Worm (Caenorhabditis elegans): ENCODE measurements around the gene Y57G11C.1147.
A peak's percentile ranks its signal among the peaks of the same experiment; 100 is the strongest.

Gene Y57G11C.1147

DNA sequence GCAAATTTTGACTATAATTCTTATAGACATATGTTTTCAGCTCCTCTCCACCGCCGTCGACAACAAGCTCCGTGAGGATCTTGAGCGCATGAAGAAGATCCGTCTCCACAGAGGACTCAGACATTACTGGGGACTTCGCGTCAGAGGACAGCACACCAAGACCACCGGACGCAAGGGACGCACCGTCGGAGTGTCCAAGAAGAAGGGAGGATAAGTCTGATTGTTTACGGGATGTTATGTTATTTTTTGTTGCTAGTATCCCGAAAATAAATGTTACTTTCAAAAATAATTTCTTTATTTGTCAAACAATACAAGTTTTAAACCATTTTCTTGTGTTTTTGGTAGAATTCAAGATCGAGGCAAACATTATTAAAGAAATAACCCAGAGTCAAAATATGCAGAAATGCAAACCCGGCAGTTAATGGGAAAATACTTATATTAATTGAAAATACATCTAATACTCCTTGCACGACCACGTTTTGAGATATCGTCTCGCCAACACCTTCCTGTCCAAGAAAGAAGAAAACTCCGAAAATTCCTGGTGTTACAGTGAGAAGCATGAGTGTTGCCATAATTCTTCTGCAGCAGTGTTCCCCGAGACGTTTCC, 28.9 kb upstream of the Y57G11C.1147 start:
- no peak for TF ChIP-seq ceh-30 (tag; optimal IDR thresholded peaks at IDR 0.05)
- TF ChIP-seq hlh-6 (tag; optimal IDR thresholded peaks at IDR 0.05) = no peak
- TF ChIP-seq elt-2 (tag; optimal IDR thresholded peaks at IDR 0.05) = no peak
- no peak for TF ChIP-seq K02D7.2 (tag; optimal IDR thresholded peaks at IDR 0.05)
- TF ChIP-seq nhr-11 (tag; optimal IDR thresholded peaks at IDR 0.05) = no peak
- TF ChIP-seq ttx-3 (tag; optimal IDR thresholded peaks at IDR 0.05) = no peak
- TF ChIP-seq ceh-9 (tag; optimal IDR thresholded peaks at IDR 0.05) = no peak
- no peak for TF ChIP-seq ref-2 (tag; optimal IDR thresholded peaks at IDR 0.05)
- no peak for TF ChIP-seq ceh-6 (GFP tag; optimal IDR thresholded peaks at IDR 0.05)
- no peak for TF ChIP-seq C38D4.7 (GFP tag; optimal IDR thresholded peaks at IDR 0.05)
- no peak for TF ChIP-seq ceh-48 (tag; optimal IDR thresholded peaks at IDR 0.05)
- TF ChIP-seq sdc-2 (tag; optimal IDR thresholded peaks at IDR 0.05) = no peak
- no peak for TF ChIP-seq ceh-18 (tag; optimal IDR thresholded peaks at IDR 0.05)
- no peak for TF ChIP-seq pqm-1 (tag; optimal IDR thresholded peaks at IDR 0.05)

DNA sequence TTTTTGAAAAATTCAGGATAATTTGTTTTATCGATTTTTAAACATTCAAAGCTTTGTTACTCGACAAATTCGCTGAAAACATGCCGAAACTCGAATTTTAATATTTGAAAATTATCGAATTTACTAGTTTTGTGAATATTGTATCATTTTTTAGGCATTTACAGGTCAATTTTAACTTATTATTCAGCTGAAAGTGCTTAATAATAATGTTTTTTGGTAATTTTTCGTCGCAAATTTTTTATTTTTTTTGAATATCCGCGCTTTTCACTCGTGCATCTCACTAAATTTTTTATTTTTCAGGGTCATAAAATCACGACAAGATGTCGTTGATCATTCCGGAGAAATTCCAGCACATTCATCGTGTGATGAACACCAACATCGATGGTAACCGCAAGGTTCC, 28.1 kb upstream of the Y57G11C.1147 start, which contains the start of gene rps-18:
TSS of gene rps-18 (plus strand) at position 301 of the 400 bp plus-strand sequence.
- no peak for TF ChIP-seq F13H6.1 (tag; optimal IDR thresholded peaks at IDR 0.05)
- TF ChIP-seq ama-1 (optimal IDR thresholded peaks at IDR 0.05) = no peak
- no peak for TF ChIP-seq unc-86 (tag; optimal IDR thresholded peaks at IDR 0.05)
- no peak for TF ChIP-seq hlh-6 (tag; optimal IDR thresholded peaks at IDR 0.05)
- no peak for TF ChIP-seq T23F11.4 (GFP tag; optimal IDR thresholded peaks at IDR 0.05)

DNA sequence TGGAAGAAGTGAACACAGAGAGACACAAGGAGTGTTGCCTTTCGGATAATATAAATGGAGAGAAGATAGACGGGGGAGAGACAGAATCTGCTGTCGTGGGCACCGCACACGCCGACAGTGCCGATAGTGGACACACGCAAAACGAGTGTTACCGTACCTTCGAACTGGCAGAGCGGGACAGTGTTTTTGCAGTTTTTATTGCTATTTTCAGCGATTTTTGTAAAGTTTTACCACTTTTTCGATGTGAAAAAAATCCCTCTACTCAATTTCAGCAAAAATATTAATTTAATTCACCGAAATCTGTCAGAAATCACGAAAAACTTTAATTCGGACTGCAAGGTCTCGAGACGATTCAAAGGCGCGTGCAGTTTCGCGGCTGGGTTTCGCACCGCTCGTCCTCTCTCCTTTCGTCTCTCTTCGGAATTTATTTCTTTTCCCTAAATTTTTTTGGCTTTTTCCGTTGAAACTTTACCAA, 27.6 kb upstream of the Y57G11C.1147 start, which contains the start of gene sec-61.A:
TSS of gene sec-61.A (minus strand) at position 387 of the 475 bp plus-strand sequence.
- TF ChIP-seq ceh-31 (tag; optimal IDR thresholded peaks at IDR 0.05) (peak; percentile 66), ceh-34 (tag; optimal IDR thresholded peaks at IDR 0.05) (peak; percentile 63), unc-3 (GFP tag; conservative IDR thresholded peaks at IDR 0.05) (no peak), unc-3 (tag; optimal IDR thresholded peaks at IDR 0.05) (peak; percentile 15), ref-2 (tag; optimal IDR thresholded peaks at IDR 0.05) (peak; percentile 87), T23F11.4 (GFP tag; optimal IDR thresholded peaks at IDR 0.05) (no peak), ets-4 (tag; optimal IDR thresholded peaks at IDR 0.05) (peak; percentile 7), K09A11.1 (tag; optimal IDR thresholded peaks at IDR 0.05; ENCODE audit: insufficient read depth) (peak; percentile 56), ahr-1 (tag; optimal IDR thresholded peaks at IDR 0.05) (no peak), ztf-16 (tag; optimal IDR thresholded peaks at IDR 0.05) (peak; percentile 6), madf-2 (tag; optimal IDR thresholded peaks at IDR 0.05) (peak; percentile 20), sdc-2 (tag; optimal IDR thresholded peaks at IDR 0.05) (no peak), unc-55 (GFP tag; optimal IDR thresholded peaks at IDR 0.05) (peak; percentile 9), nfya-1 (tag; optimal IDR thresholded peaks at IDR 0.05) (peak; percentile 83), fax-1 (tag; optimal IDR thresholded peaks at IDR 0.05) (no peak), F13H6.1 (tag; optimal IDR thresholded peaks at IDR 0.05) (no peak), hlh-30 (tag; optimal IDR thresholded peaks at IDR 0.05; ENCODE audit: insufficient read depth) (peak; percentile 71), tbx-7 (tag; optimal IDR thresholded peaks at IDR 0.05) (peak; percentile 29), tbx-2 (tag; optimal IDR thresholded peaks at IDR 0.05) (peak; percentile 77), hlh-8 (tag; optimal IDR thresholded peaks at IDR 0.05) (peak; percentile 5), elt-2 (tag; optimal IDR thresholded peaks at IDR 0.05) (peak; percentile 43), pqm-1 (tag; optimal IDR thresholded peaks at IDR 0.05) (no peak), pax-1 (tag; optimal IDR thresholded peaks at IDR 0.05) (peak; percentile 48), ceh-18 (tag; optimal IDR thresholded peaks at IDR 0.05) (peak; percentile 55), unc-42 (tag; optimal IDR thresholded peaks at IDR 0.05) (peak; percentile 72)

DNA sequence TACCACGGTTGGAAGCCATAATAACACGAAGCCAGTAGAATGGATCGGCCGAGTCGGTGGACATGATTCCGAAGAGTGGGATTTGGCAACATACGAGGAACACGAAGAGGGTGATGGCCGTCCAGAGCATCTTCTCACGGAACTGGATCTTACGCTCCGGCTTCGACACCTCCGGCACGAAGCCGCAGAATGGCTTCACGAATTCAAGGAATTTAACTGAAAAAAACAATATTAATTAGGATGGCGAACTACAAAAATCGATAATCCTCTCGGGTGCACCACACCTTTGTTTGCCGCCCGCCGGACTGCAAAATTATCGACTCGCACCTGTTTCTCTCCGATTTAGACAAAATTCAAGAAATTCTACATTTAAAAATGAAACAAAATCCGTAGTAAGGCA, 26.9 kb upstream of the Y57G11C.1147 start:
- TF ChIP-seq sox-4 (tag; optimal IDR thresholded peaks at IDR 0.05) (no peak), hlh-15 (tag; optimal IDR thresholded peaks at IDR 0.05) (no peak), eyg-1 (tag; optimal IDR thresholded peaks at IDR 0.05) (no peak), hlh-13 (GFP tag; optimal IDR thresholded peaks at IDR 0.05) (no peak), rnt-1 (tag; optimal IDR thresholded peaks at IDR 0.05) (no peak), pat-9 (tag; optimal IDR thresholded peaks at IDR 0.05) (no peak), T23F11.4 (GFP tag; optimal IDR thresholded peaks at IDR 0.05) (no peak), ceh-14 (tag; optimal IDR thresholded peaks at IDR 0.05) (no peak), unc-42 (tag; optimal IDR thresholded peaks at IDR 0.05) (no peak), tbx-7 (tag; optimal IDR thresholded peaks at IDR 0.05) (no peak), elt-2 (tag; optimal IDR thresholded peaks at IDR 0.05) (no peak), pax-1 (tag; optimal IDR thresholded peaks at IDR 0.05) (no peak), K09A11.1 (tag; optimal IDR thresholded peaks at IDR 0.05; ENCODE audit: insufficient read depth) (no peak), syd-9 (tag; optimal IDR thresholded peaks at IDR 0.05) (no peak), dmd-4 (tag; optimal IDR thresholded peaks at IDR 0.05; ENCODE audit: borderline replicate concordance) (no peak), ceh-31 (tag; optimal IDR thresholded peaks at IDR 0.05) (no peak), dve-1 (tag; optimal IDR thresholded peaks at IDR 0.05) (no peak), ceh-24 (tag; optimal IDR thresholded peaks at IDR 0.05) (no peak)
